Worm (Caenorhabditis elegans): ENCODE measurements around the gene col-122.

- TF ChIP-seq gmeb-2 (tag; optimal IDR thresholded peaks at IDR 0.05): no peak
- no peak for TF ChIP-seq pax-1 (tag; optimal IDR thresholded peaks at IDR 0.05)
- no peak for TF ChIP-seq ama-1 (optimal IDR thresholded peaks at IDR 0.05)
- no peak for TF ChIP-seq ceh-9 (tag; optimal IDR thresholded peaks at IDR 0.05)
- no peak for TF ChIP-seq nhr-11 (tag; optimal IDR thresholded peaks at IDR 0.05)
- TF ChIP-seq ceh-18 (tag; optimal IDR thresholded peaks at IDR 0.05): no peak
- no peak for TF ChIP-seq pha-4 (tag; optimal IDR thresholded peaks at IDR 0.05)
Observed at ce11 chrIV:9601595-9601994, 38.4 kb downstream of the col-122 start, which contains the start of gene aat-1.

Measured in whole organism, late embryonic.